Fruit fly (Drosophila melanogaster) Kc167 (cell line): ENCODE data around the gene Tcs3.

Source experiments
- Sin3A ChIP-seq: fragments of >200 bp; optimal IDR thresholded peaks from 2 replicates; lab custom pipeline; 2018; ENCODE audit warnings: missing external identifiers
- psq ChIP-seq: fragments of >200 bp; optimal IDR thresholded peaks from 2 replicates; lab custom pipeline; 2017; ENCODE audit warnings: missing external identifiers

- TF ChIP-seq Sin3A (lab: Kevin White, UChicago) = no peak
- TF ChIP-seq psq (lab: Kevin White, UChicago) = no peak
Observed at dm6 chr3L:16333013-16333412, 18.8 kb upstream of the Tcs3 start, which contains the start of gene CG13056.
